Fruit fly (Drosophila melanogaster) whole organism, prepupa: Measurements from ENCODE around the gene CG13857.

ENCODE experiments used
- Blimp-1 ChIP-seq: fragments of 200-800 bp; sonication (Bioruptor generic); optimal IDR thresholded peaks from 3 replicates; lab custom pipeline; 2017; ENCODE audit warnings: missing biosample characterization, missing genetic modification characterization, mild to moderate bottlenecking, moderate library complexity, missing genetic modification reagents
- CG10631 ChIP-seq: fragments of 200-800 bp; sonication (Bioruptor generic); optimal IDR thresholded peaks from 2 replicates; lab custom pipeline; 2016; ENCODE audit warnings: missing biosample characterization, missing genetic modification characterization
- CG10669 ChIP-seq: fragments of 200-800 bp; sonication (Bioruptor generic); optimal IDR thresholded peaks from 3 replicates; lab custom pipeline; 2018; ENCODE audit warnings: missing biosample characterization, mild to moderate bottlenecking, missing genetic modification characterization, moderate library complexity
- CG11294 ChIP-seq: fragments of 200-800 bp; sonication (Bioruptor generic); IDR thresholded peaks from 2 replicates; pipeline ENCODE4 v1.3.6; 2022; ENCODE audit warnings: missing biosample characterization, missing genetic modification characterization
- CG11902 ChIP-seq: fragments of 200-800 bp; sonication (Bioruptor generic); optimal IDR thresholded peaks from 3 replicates; lab custom pipeline; 2016; ENCODE audit warnings: missing biosample characterization, missing genetic modification characterization
- CG1621 ChIP-seq: fragments of 200-800 bp; sonication (Bioruptor generic); optimal IDR thresholded peaks from 3 replicates; lab custom pipeline; 2018; ENCODE audit warnings: missing biosample characterization, mild to moderate bottlenecking, missing genetic modification characterization
- CG16779 ChIP-seq: fragments of 200-800 bp; sonication (Bioruptor generic); optimal IDR thresholded peaks from 3 replicates; lab custom pipeline; 2017; ENCODE audit warnings: missing biosample characterization, mild to moderate bottlenecking, missing genetic modification characterization
- CG34406 ChIP-seq: fragments of 200-800 bp; sonication (Bioruptor generic); optimal IDR thresholded peaks from 3 replicates; lab custom pipeline; 2016; ENCODE audit warnings: missing biosample characterization, missing genetic modification characterization
- CG6163 ChIP-seq: fragments of 200-800 bp; sonication (Bioruptor generic); IDR thresholded peaks from 3 replicates; pipeline ENCODE4 v1.3.6; 2022; ENCODE audit warnings: missing biosample characterization, missing genetic modification characterization
- CG6276 ChIP-seq: fragments of 200-800 bp; sonication (Bioruptor generic); optimal IDR thresholded peaks from 2 replicates; lab custom pipeline; 2017; ENCODE audit warnings: missing biosample characterization, mild to moderate bottlenecking, missing genetic modification characterization
- CG6792 ChIP-seq: fragments of 200-800 bp; sonication (Bioruptor generic); optimal IDR thresholded peaks from 3 replicates; lab custom pipeline; 2016; ENCODE audit warnings: missing biosample characterization, missing genetic modification characterization
- CG6808 ChIP-seq: fragments of 200-800 bp; sonication (Bioruptor generic); optimal IDR thresholded peaks from 3 replicates; lab custom pipeline; 2017; ENCODE audit warnings: missing biosample characterization, missing genetic modification characterization, mild to moderate bottlenecking, moderate library complexity, missing genetic modification reagents
- CG6854 ChIP-seq: fragments of 200-800 bp; sonication (Bioruptor generic); optimal IDR thresholded peaks from 2 replicates; lab custom pipeline; 2017; ENCODE audit warnings: missing biosample characterization, mild to moderate bottlenecking, missing genetic modification characterization
- CG7368 ChIP-seq: fragments of 200-800 bp; sonication (Bioruptor generic); optimal IDR thresholded peaks from 3 replicates; lab custom pipeline; 2016; ENCODE audit warnings: missing biosample characterization, missing genetic modification characterization
- CG8119 ChIP-seq: fragments of 200-800 bp; sonication (Bioruptor generic); IDR thresholded peaks from 3 replicates; pipeline ENCODE4 v1.3.6; 2022; ENCODE audit warnings: missing biosample characterization, missing genetic modification characterization
- CG9139 ChIP-seq: fragments of 200-800 bp; sonication (Bioruptor generic); optimal IDR thresholded peaks from 3 replicates; lab custom pipeline; 2017; ENCODE audit warnings: missing biosample characterization, mild to moderate bottlenecking, missing genetic modification characterization
- Eip75B ChIP-seq: fragments of 200-800 bp; sonication (Bioruptor generic); optimal IDR thresholded peaks from 3 replicates; lab custom pipeline; 2016; ENCODE audit warnings: missing biosample characterization, missing genetic modification characterization
- Eip93F ChIP-seq: fragments of 200-800 bp; sonication (Bioruptor generic); optimal IDR thresholded peaks from 2 replicates; lab custom pipeline; 2016; ENCODE audit warnings: missing biosample characterization, mild to moderate bottlenecking, missing genetic modification characterization
- Ets96B ChIP-seq: fragments of 200-800 bp; optimal IDR thresholded peaks from 2 replicates; lab custom pipeline; 2019; ENCODE audit warnings: missing biosample characterization, mild to moderate bottlenecking, missing genetic modification characterization, moderate library complexity
- Gug ChIP-seq: fragments of 200-800 bp; sonication (Bioruptor generic); IDR thresholded peaks from 2 replicates; pipeline ENCODE4 v1.3.6; 2022; ENCODE audit warnings: missing biosample characterization, missing genetic modification characterization
- Hr38 ChIP-seq: sonication (Bioruptor generic); optimal IDR thresholded peaks from 2 replicates; lab custom pipeline; 2016; ENCODE audit warnings: missing biosample characterization, missing genetic modification characterization
- Hr39 ChIP-seq: fragments of 200-800 bp; sonication (Bioruptor generic); optimal IDR thresholded peaks from 2 replicates; lab custom pipeline; 2016; ENCODE audit warnings: missing biosample characterization, missing genetic modification characterization
- Hr4 ChIP-seq: fragments of 200-800 bp; sonication (Bioruptor generic); optimal IDR thresholded peaks from 3 replicates; lab custom pipeline; 2016; ENCODE audit warnings: missing biosample characterization, missing genetic modification characterization
- Met ChIP-seq: fragments of 200-800 bp; sonication (Bioruptor generic); optimal IDR thresholded peaks from 3 replicates; lab custom pipeline; 2016; ENCODE audit warnings: missing biosample characterization, missing genetic modification characterization
- OdsH ChIP-seq: fragments of 200-800 bp; sonication (Bioruptor generic); optimal IDR thresholded peaks from 3 replicates; lab custom pipeline; 2016; ENCODE audit warnings: missing biosample characterization, missing genetic modification characterization
- Sox102F ChIP-seq: fragments of 200-800 bp; sonication (Bioruptor generic); optimal IDR thresholded peaks from 2 replicates; lab custom pipeline; 2016; ENCODE audit warnings: missing biosample characterization, mild to moderate bottlenecking, missing genetic modification characterization
- Sox14 ChIP-seq: fragments of 200-800 bp; sonication (Bioruptor generic); optimal IDR thresholded peaks from 3 replicates; lab custom pipeline; 2016; ENCODE audit warnings: missing biosample characterization, missing genetic modification characterization
- acj6 ChIP-seq: fragments of 200-800 bp; sonication (Bioruptor generic); optimal IDR thresholded peaks from 3 replicates; lab custom pipeline; 2016; ENCODE audit warnings: missing biosample characterization, missing genetic modification characterization
- eg ChIP-seq: fragments of 200-800 bp; sonication (Bioruptor generic); IDR thresholded peaks from 3 replicates; pipeline ENCODE4 v1.3.6; 2022; ENCODE audit warnings: missing biosample characterization, missing genetic modification characterization
- esn ChIP-seq: fragments of 200-800 bp; sonication (Bioruptor generic); optimal IDR thresholded peaks from 2 replicates; lab custom pipeline; 2016; ENCODE audit warnings: missing biosample characterization, mild to moderate bottlenecking, missing genetic modification characterization, moderate library complexity
- fkh ChIP-seq: fragments of 200-800 bp; sonication (Bioruptor generic); optimal IDR thresholded peaks from 3 replicates; lab custom pipeline; 2017; ENCODE audit warnings: missing biosample characterization, mild to moderate bottlenecking, missing genetic modification characterization, moderate library complexity
- lz ChIP-seq: fragments of 200-800 bp; sonication (Bioruptor generic); optimal IDR thresholded peaks from 3 replicates; lab custom pipeline; 2016; ENCODE audit warnings: missing biosample characterization, missing genetic modification characterization
- net ChIP-seq: fragments of 200-800 bp; sonication (Bioruptor generic); optimal IDR thresholded peaks from 3 replicates; lab custom pipeline; 2016; ENCODE audit warnings: missing biosample characterization, missing genetic modification characterization
- pdm3 ChIP-seq: fragments of 200-800 bp; sonication (Bioruptor generic); optimal IDR thresholded peaks from 3 replicates; lab custom pipeline; 2016; ENCODE audit warnings: missing biosample characterization, missing genetic modification characterization
- spab ChIP-seq: fragments of 200-800 bp; sonication (Bioruptor generic); optimal IDR thresholded peaks from 2 replicates; lab custom pipeline; 2017; ENCODE audit warnings: missing biosample characterization, mild to moderate bottlenecking, missing genetic modification characterization, missing genetic modification reagents
- svp ChIP-seq: fragments of 200-800 bp; sonication (Bioruptor generic); peaks from one replicate; lab custom pipeline; 2016; ENCODE audit warnings: missing biosample characterization, missing genetic modification characterization
- topi ChIP-seq: fragments of 200-800 bp; sonication (Bioruptor generic); optimal IDR thresholded peaks from 3 replicates; lab custom pipeline; 2016; ENCODE audit warnings: missing biosample characterization, missing genetic modification characterization

Gene CG13857

dm6 chr3R:22367126-22368076, 26.5 kb downstream of the CG13857 start, which contains the start of the genes Polr3F and PyK (continued):
- peak; percentile 45 for TF ChIP-seq OdsH (GFP tag; lab: Kevin White, UChicago)
- no peak for TF ChIP-seq net
- no peak for TF ChIP-seq CG10631
- TF ChIP-seq CG34406 = no peak
- peak; percentile 1 for TF ChIP-seq acj6 (GFP tag; lab: Kevin White, UChicago)
- TF ChIP-seq pdm3 (GFP tag; lab: Kevin White, UChicago) = peak; percentile 36
- TF ChIP-seq Gug = no peak
- TF ChIP-seq Met (GFP tag; lab: Kevin White, UChicago) = peak; percentile 26
- TF ChIP-seq Hr39 = peak; percentile 20
- TF ChIP-seq CG10669 (GFP tag; lab: Kevin White, UChicago) = peak; percentile 47
- TF ChIP-seq CG1621 = peak; percentile 52
- no peak for TF ChIP-seq CG11294
- TF ChIP-seq Hr38 (GFP tag; lab: Kevin White, UChicago) = no peak
- peak; percentile 47 for TF ChIP-seq Sox14
- peak; percentile 36 for TF ChIP-seq lz (GFP tag; lab: Kevin White, UChicago)
- TF ChIP-seq CG6808 (GFP tag; lab: Kevin White, UChicago) = peak; percentile 59
- TF ChIP-seq Hr4 (GFP tag; lab: Kevin White, UChicago) = peak; percentile 49
- no peak for TF ChIP-seq CG11902 (GFP tag; lab: Kevin White, UChicago)
- TF ChIP-seq CG6163 = peak; percentile 67; the same call in 2 of the 3 replicates
- peak; percentile 16 for TF ChIP-seq Eip75B
- TF ChIP-seq topi (GFP tag; lab: Kevin White, UChicago) = peak; percentile 39
- TF ChIP-seq Sox102F = no peak
- TF ChIP-seq Eip93F = no peak
- no peak for TF ChIP-seq CG7368 (GFP tag; lab: Kevin White, UChicago)
- TF ChIP-seq eg (GFP tag; lab: Robert Waterston, UW) = peak; percentile 72
- TF ChIP-seq fkh (GFP tag; lab: Kevin White, UChicago) = no peak
- TF ChIP-seq CG6792 (GFP tag; lab: Kevin White, UChicago) = no peak
- no peak for TF ChIP-seq CG6854
- TF ChIP-seq CG8119 (GFP tag; lab: Robert Waterston, UW) = peak; percentile 62; the same call in 2 of the 3 replicates
- TF ChIP-seq Ets96B = peak; percentile 51
- TF ChIP-seq svp = peak; percentile 57
- TF ChIP-seq spab = no peak
- no peak for TF ChIP-seq CG9139 (GFP tag; lab: Kevin White, UChicago)
- TF ChIP-seq CG6276 = peak; percentile 41
- no peak for TF ChIP-seq Blimp-1 (GFP tag; lab: Kevin White, UChicago)

- TF ChIP-seq CG34406 (no peak), Ets96B (no peak), Hr39 (no peak), CG10669 (GFP tag; lab: Kevin White, UChicago) (no peak), pdm3 (GFP tag; lab: Kevin White, UChicago) (no peak), net (no peak), CG7368 (GFP tag; lab: Kevin White, UChicago) (no peak), esn (no peak), OdsH (GFP tag; lab: Kevin White, UChicago) (no peak), CG16779 (tag; lab: Kevin White, UChicago) (no peak), fkh (GFP tag; lab: Kevin White, UChicago) (no peak)
- TF ChIP-seq, all 60 proteins: peak for 0
These were observed 28.2 kb downstream of the CG13857 start, which contains the start of gene CG5382 for dm6 chr3R:22365660-22366195. CG5382 (minus strand) TSS chr3R:22365983.
